Fruit fly (Drosophila melanogaster) whole organism, embryonic: ENCODE measurements around the gene CAH3.

Experiments
- ATbp ChIP-seq: fragments of 200-800 bp; sonication (Bioruptor generic); optimal IDR thresholded peaks from 2 replicates; lab custom pipeline; 2017; ENCODE audit warnings: missing biosample characterization, mild to moderate bottlenecking, missing genetic modification characterization, missing genetic modification reagents
- Blimp-1 ChIP-seq: fragments of 200-800 bp; sonication (Bioruptor generic); optimal IDR thresholded peaks from 3 replicates; lab custom pipeline; 2018; ENCODE audit warnings: missing biosample characterization, missing genetic modification characterization, mild to moderate bottlenecking, moderate library complexity, missing genetic modification reagents
- CG10209 ChIP-seq: fragments of 200-800 bp; sonication (Bioruptor generic); optimal IDR thresholded peaks from 3 replicates; lab custom pipeline; 2017; ENCODE audit warnings: missing biosample characterization, mild to moderate bottlenecking, missing genetic modification characterization, missing genetic modification reagents
- CG11247 ChIP-seq: fragments of 200-800 bp; sonication (Bioruptor generic); IDR thresholded peaks from 2 replicates; pipeline ENCODE4 v1.3.6; 2022; ENCODE audit warnings: missing biosample characterization, missing genetic modification characterization
- CG11504 ChIP-seq: fragments of 200-800 bp; sonication (Bioruptor generic); optimal IDR thresholded peaks from 3 replicates; lab custom pipeline; 2019; ENCODE audit warnings: missing biosample characterization, mild to moderate bottlenecking, missing genetic modification characterization, moderate library complexity
- CG12769 ChIP-seq: fragments of 200-800 bp; sonication (Bioruptor generic); optimal IDR thresholded peaks from 2 replicates; lab custom pipeline; 2019; ENCODE audit warnings: missing biosample characterization, mild to moderate bottlenecking, missing genetic modification characterization, moderate library complexity
- CG13123 ChIP-seq: fragments of 200-800 bp; sonication (Bioruptor generic); optimal IDR thresholded peaks from 2 replicates; lab custom pipeline; 2016; ENCODE audit warnings: missing biosample characterization, missing genetic modification characterization
- CG13296 ChIP-seq: fragments of 200-800 bp; sonication (Bioruptor generic); optimal IDR thresholded peaks from 3 replicates; lab custom pipeline; 2018; ENCODE audit warnings: missing biosample characterization, mild to moderate bottlenecking, missing genetic modification characterization
- CG13775 ChIP-seq: fragments of 200-800 bp; sonication (Bioruptor generic); optimal IDR thresholded peaks from 3 replicates; lab custom pipeline; 2017; ENCODE audit warnings: missing biosample characterization, mild to moderate bottlenecking, missing genetic modification characterization
- CG14014 ChIP-seq: fragments of 200-800 bp; sonication (Bioruptor generic); IDR thresholded peaks from 2 replicates; pipeline ENCODE4 v1.3.6; 2022; ENCODE audit warnings: missing biosample characterization, missing genetic modification characterization
- CG14710 ChIP-seq: fragments of 200-800 bp; sonication (Bioruptor generic); optimal IDR thresholded peaks from 3 replicates; lab custom pipeline; 2019; ENCODE audit warnings: missing biosample characterization, mild to moderate bottlenecking, missing genetic modification characterization, moderate library complexity
- CG16779 ChIP-seq: fragments of 200-800 bp; sonication (Bioruptor generic); IDR thresholded peaks from 2 replicates; pipeline ENCODE4 v1.3.6; 2022; ENCODE audit warnings: missing biosample characterization, missing genetic modification characterization
- CG17912 ChIP-seq: fragments of 200-800 bp; sonication (Bioruptor generic); optimal IDR thresholded peaks from 2 replicates; lab custom pipeline; 2018; ENCODE audit warnings: missing biosample characterization, mild to moderate bottlenecking, missing genetic modification characterization
- CG18011 ChIP-seq: fragments of 200-800 bp; sonication (Bioruptor generic); optimal IDR thresholded peaks from 2 replicates; lab custom pipeline; 2017; ENCODE audit warnings: missing biosample characterization, missing genetic modification characterization, mild to moderate bottlenecking, moderate library complexity, missing genotype
- CG2129 ChIP-seq: fragments of 200-800 bp; sonication (Bioruptor generic); IDR thresholded peaks from 2 replicates; pipeline ENCODE4 v1.3.6; 2022; ENCODE audit warnings: missing biosample characterization, missing genetic modification characterization; ENCODE audit not compliant: partially characterized antibody
- CG2712 ChIP-seq: fragments of 200-800 bp; optimal IDR thresholded peaks from 3 replicates; lab custom pipeline; 2019; ENCODE audit warnings: missing biosample characterization, mild to moderate bottlenecking, missing genetic modification characterization, moderate library complexity
- CG32532 ChIP-seq: fragments of 200-800 bp; sonication (Bioruptor generic); IDR thresholded peaks from 2 replicates; pipeline ENCODE4 v1.3.6; 2022; ENCODE audit warnings: missing biosample characterization, missing genetic modification characterization
- CG33213 ChIP-seq: fragments of 200-800 bp; sonication (Bioruptor generic); optimal IDR thresholded peaks from 3 replicates; lab custom pipeline; 2016; ENCODE audit warnings: missing biosample characterization, missing genetic modification characterization
- CG34224 ChIP-seq: fragments of 200-800 bp; sonication (Bioruptor generic); IDR thresholded peaks from 3 replicates; pipeline ENCODE4 v1.3.6; 2022; ENCODE audit warnings: missing biosample characterization, missing genetic modification characterization; ENCODE audit not compliant: partially characterized antibody
- CG34422 ChIP-seq: fragments of 200-800 bp; sonication (Bioruptor generic); IDR thresholded peaks from 3 replicates; pipeline ENCODE4 v1.3.6; 2022; ENCODE audit warnings: missing biosample characterization, missing genetic modification characterization
- CG4404 ChIP-seq: fragments of 200-800 bp; sonication (Bioruptor generic); IDR thresholded peaks from 2 replicates; pipeline ENCODE4 v1.3.6; 2022; ENCODE audit warnings: missing biosample characterization, missing genetic modification characterization
- CG6272 ChIP-seq: fragments of 200-800 bp; sonication (Bioruptor generic); IDR thresholded peaks from 2 replicates; pipeline ENCODE4 v1.3.6; 2022; ENCODE audit warnings: missing biosample characterization, missing genetic modification characterization
- CG6689 ChIP-seq: fragments of 200-800 bp; sonication (Bioruptor generic); IDR thresholded peaks from 2 replicates; pipeline ENCODE4 v1.3.6; 2022; ENCODE audit warnings: missing biosample characterization, missing genetic modification characterization
- CG6791 ChIP-seq: fragments of 200-800 bp; sonication (Bioruptor generic); IDR thresholded peaks from 3 replicates; pipeline ENCODE4 v1.3.6; 2022; ENCODE audit warnings: missing biosample characterization, missing genetic modification characterization; ENCODE audit not compliant: partially characterized antibody
- CG8388 ChIP-seq: fragments of 200-800 bp; sonication (Bioruptor generic); optimal IDR thresholded peaks from 2 replicates; lab custom pipeline; 2019; ENCODE audit warnings: missing biosample characterization, mild to moderate bottlenecking, missing genetic modification characterization, moderate library complexity
- CG9215 ChIP-seq: fragments of 200-800 bp; sonication (Bioruptor generic); IDR thresholded peaks from 2 replicates; pipeline ENCODE4 v1.3.6; 2022; ENCODE audit warnings: missing biosample characterization, missing genetic modification characterization
- CG9797 ChIP-seq: fragments of 200-800 bp; sonication (Bioruptor generic); optimal IDR thresholded peaks from 3 replicates; lab custom pipeline; 2018; ENCODE audit warnings: missing biosample characterization, mild to moderate bottlenecking, missing genetic modification characterization
- CoRest ChIP-seq: fragments of 200-800 bp; sonication (Bioruptor generic); optimal IDR thresholded peaks from 3 replicates; lab custom pipeline; 2018; ENCODE audit warnings: missing biosample characterization, mild to moderate bottlenecking, missing genetic modification characterization, moderate library complexity
- Dbx ChIP-seq: fragments of 200-800 bp; sonication (Bioruptor generic); IDR thresholded peaks from 3 replicates; pipeline ENCODE4 v1.3.6; 2022; ENCODE audit warnings: missing biosample characterization, missing genetic modification characterization
- Dp ChIP-seq: fragments of 200-800 bp; sonication (Bioruptor generic); optimal IDR thresholded peaks from 2 replicates; lab custom pipeline; 2018; ENCODE audit warnings: missing biosample characterization, mild to moderate bottlenecking, missing genetic modification characterization, moderate library complexity
- GATAe ChIP-seq: fragments of 200-800 bp; sonication (Bioruptor generic); conservative IDR thresholded peaks from 2 replicates; pipeline ENCODE4 v1.3.6; 2022; ENCODE audit warnings: missing biosample characterization, missing genetic modification characterization
- Lhr ChIP-seq: fragments of 200-800 bp; sonication (Bioruptor generic); optimal IDR thresholded peaks from 3 replicates; lab custom pipeline; 2017; ENCODE audit warnings: mild to moderate bottlenecking, missing biosample characterization, missing genetic modification reagents, missing genetic modification characterization
- PHDP ChIP-seq: fragments of 200-800 bp; sonication (Bioruptor generic); optimal IDR thresholded peaks from 3 replicates; lab custom pipeline; 2018; ENCODE audit warnings: missing biosample characterization, mild to moderate bottlenecking, missing genetic modification characterization, moderate library complexity
- Ptx1 ChIP-seq: fragments of 200-800 bp; sonication (Bioruptor generic); IDR thresholded peaks from 2 replicates; pipeline ENCODE4 v1.3.6; 2022; ENCODE audit warnings: missing biosample characterization, missing genetic modification characterization
- Vsx1 ChIP-seq: fragments of 200-800 bp; sonication (Bioruptor generic); optimal IDR thresholded peaks from 2 replicates; lab custom pipeline; 2017; ENCODE audit warnings: missing biosample characterization, mild to moderate bottlenecking, missing genetic modification characterization, missing genetic modification reagents
- bsh ChIP-seq, 2 experiments: fragments of 200-800 bp; sonication (Bioruptor generic); optimal IDR thresholded peaks; 2 replicates each; lab custom pipeline; 2017 to 2018; ENCODE audit warnings: mild to moderate bottlenecking in 2 of 2, missing biosample characterization in 2 of 2, missing genetic modification characterization in 2 of 2, moderate library complexity in 1 of 2
- cwo ChIP-seq: fragments of 200-800 bp; sonication (Bioruptor generic); optimal IDR thresholded peaks from 3 replicates; lab custom pipeline; 2017; ENCODE audit warnings: missing biosample characterization, missing genetic modification characterization, mild to moderate bottlenecking, moderate library complexity, missing genetic modification reagents
- dm ChIP-seq: fragments of 200-800 bp; sonication (Bioruptor generic); optimal IDR thresholded peaks from 3 replicates; lab custom pipeline; 2016; ENCODE audit warnings: missing biosample characterization, missing genetic modification characterization
- dmrt99B ChIP-seq: fragments of 200-800 bp; sonication (Bioruptor generic); optimal IDR thresholded peaks from 2 replicates; lab custom pipeline; 2018; ENCODE audit warnings: missing biosample characterization, mild to moderate bottlenecking, missing genetic modification characterization, moderate library complexity
- fd64A ChIP-seq: fragments of 200-800 bp; sonication (Bioruptor generic); optimal IDR thresholded peaks from 3 replicates; lab custom pipeline; 2018; ENCODE audit warnings: missing biosample characterization, mild to moderate bottlenecking, missing genetic modification characterization
- gfzf ChIP-seq: fragments of 200-800 bp; sonication (Bioruptor generic); optimal IDR thresholded peaks from 2 replicates; lab custom pipeline; 2016; ENCODE audit warnings: missing biosample characterization, mild to moderate bottlenecking, missing genetic modification characterization, moderate library complexity
- grn ChIP-seq: fragments of 200-800 bp; sonication (Bioruptor generic); optimal IDR thresholded peaks from 3 replicates; lab custom pipeline; 2017; ENCODE audit warnings: missing biosample characterization, missing genetic modification characterization
- insv ChIP-seq, 2 experiments: fragments of 200-800 bp; sonication (Bioruptor generic); optimal IDR thresholded peaks; 3 replicates each; lab custom pipeline; 2016 to 2018; ENCODE audit warnings: missing biosample characterization in 2 of 2, missing genetic modification characterization in 2 of 2
- otp ChIP-seq: fragments of 200-800 bp; sonication (Bioruptor generic); IDR thresholded peaks from 3 replicates; pipeline ENCODE4, ENCODE4 v1.3.6; 2022; ENCODE audit warnings: missing biosample characterization, missing genetic modification characterization
- schlank ChIP-seq: fragments of 200-800 bp; sonication (Bioruptor generic); optimal IDR thresholded peaks from 2 replicates; lab custom pipeline; 2018; ENCODE audit warnings: missing biosample characterization, mild to moderate bottlenecking, missing genetic modification characterization
- sd ChIP-seq: fragments of 200-800 bp; sonication (Bioruptor generic); optimal IDR thresholded peaks from 3 replicates; lab custom pipeline; 2018; ENCODE audit warnings: missing biosample characterization, mild to moderate bottlenecking, missing genetic modification characterization, moderate library complexity
- seq ChIP-seq: fragments of 200-800 bp; sonication (Bioruptor generic); IDR thresholded peaks from 2 replicates; pipeline ENCODE4 v1.3.6; 2022; ENCODE audit warnings: missing biosample characterization, missing genetic modification characterization
- slou ChIP-seq: fragments of 200-800 bp; sonication (Bioruptor generic); optimal IDR thresholded peaks from 3 replicates; lab custom pipeline; 2016; ENCODE audit warnings: missing biosample characterization, missing genetic modification characterization
- sna ChIP-seq: fragments of 200-800 bp; sonication (Bioruptor generic); IDR thresholded peaks from 2 replicates; pipeline ENCODE4 v1.3.6; 2022; ENCODE audit warnings: missing biosample characterization, missing genetic modification characterization; ENCODE audit not compliant: partially characterized antibody
- z ChIP-seq: fragments of 200-800 bp; sonication (Bioruptor generic); IDR thresholded peaks from 3 replicates; pipeline ENCODE4 v1.3.6; 2022; ENCODE audit warnings: missing biosample characterization, missing genetic modification characterization
- zen ChIP-seq: fragments of 200-800 bp; sonication (Bioruptor generic); optimal IDR thresholded peaks from 3 replicates; lab custom pipeline; 2018; ENCODE audit warnings: missing biosample characterization, mild to moderate bottlenecking, missing genetic modification characterization, moderate library complexity

Gene CAH3

dm6 chrX:8721501-8721900 lies 40.4 kb downstream of the CAH3 start (continued):
- TF ChIP-seq CG13123 = no peak
- no peak for TF ChIP-seq CG13296 (GFP tag; lab: Kevin White, UChicago)
- no peak for TF ChIP-seq schlank (tag; lab: Kevin White, UChicago)
- TF ChIP-seq CG14710 = peak; percentile 6
- no peak for TF ChIP-seq otp
- no peak for TF ChIP-seq cwo (GFP tag; lab: Kevin White, UChicago)
- TF ChIP-seq CoRest (tag; lab: Kevin White, UChicago) = no peak
- TF ChIP-seq fd64A (GFP tag; lab: Kevin White, UChicago) = no peak
- TF ChIP-seq CG17912 = no peak
- peak; percentile 60 for TF ChIP-seq zen (tag; lab: Kevin White, UChicago)
- no peak for TF ChIP-seq Dbx (GFP tag; lab: Robert Waterston, UW)
- TF ChIP-seq Blimp-1 (GFP tag; lab: Kevin White, UChicago) = peak; percentile 61
- no peak for TF ChIP-seq CG18011 (GFP tag; lab: Kevin White, UChicago)
- TF ChIP-seq gfzf = peak; percentile 50
- no peak for TF ChIP-seq CG33213
- TF ChIP-seq CG32532 (GFP tag; lab: Robert Waterston, UW) = no peak
- TF ChIP-seq Ptx1 = no peak
- no peak for TF ChIP-seq CG6272 (GFP tag; lab: Robert Waterston, UW)
- no peak for TF ChIP-seq GATAe
- TF ChIP-seq CG10209 = no peak
- TF ChIP-seq Dp (GFP tag; lab: Kevin White, UChicago) = peak; percentile 37
- TF ChIP-seq dm (GFP tag; lab: Kevin White, UChicago) = no peak
- no peak for TF ChIP-seq CG34422
- TF ChIP-seq sd = no peak
- TF ChIP-seq slou (GFP tag; lab: Kevin White, UChicago) = no peak
- TF ChIP-seq CG9215 (GFP tag; lab: Robert Waterston, UW) = no peak
- TF ChIP-seq Lhr (GFP tag; lab: Kevin White, UChicago) = peak; percentile 0
- no peak for TF ChIP-seq CG14014 (GFP tag; lab: Robert Waterston, UW)
- no peak for TF ChIP-seq CG9797 (GFP tag; lab: Kevin White, UChicago)
- no peak for TF ChIP-seq CG13775
- TF ChIP-seq z (GFP tag; lab: Robert Waterston, UW) = no peak
- no peak for TF ChIP-seq CG2129 (GFP tag; lab: Robert Waterston, UW)
- TF ChIP-seq Vsx1 (GFP tag; lab: Kevin White, UChicago) = no peak
- TF ChIP-seq grn (GFP tag; lab: Kevin White, UChicago) = no peak
- TF ChIP-seq insv (GFP tag; optimal IDR thresholded peaks at IDR 0.05; lab: Kevin White, UChicago) = peak; percentile 38 to 95
- no peak for TF ChIP-seq CG11247
- TF ChIP-seq CG34224 (GFP tag; lab: Robert Waterston, UW) = no peak

dm6 chrX:8723393-8723987 lies 42.4 kb downstream of the CAH3 start:
- TF ChIP-seq PHDP (tag; lab: Kevin White, UChicago) (no peak), CG16779 (GFP tag; lab: Robert Waterston, UW) (no peak), Blimp-1 (GFP tag; lab: Kevin White, UChicago) (peak; percentile 31), dmrt99B (tag; lab: Kevin White, UChicago) (peak; percentile 12), ATbp (GFP tag; lab: Kevin White, UChicago) (peak; percentile 37), CG11504 (tag; lab: Kevin White, UChicago) (peak; percentile 39), bsh (GFP tag; optimal IDR thresholded peaks at IDR 0.05; lab: Kevin White, UChicago) (peak in 1 of 2 experiments; percentile 55), CG6791 (GFP tag; lab: Robert Waterston, UW) (no peak), CG6689 (GFP tag; lab: Robert Waterston, UW) (no peak), CG33213 (no peak), CG12769 (tag; lab: Kevin White, UChicago) (no peak), CG8388 (peak; percentile 35), CG2712 (peak; percentile 42), sna (no peak), CG4404 (GFP tag; lab: Robert Waterston, UW) (no peak), seq (GFP tag; lab: Robert Waterston, UW) (no peak)
